Worm (Caenorhabditis elegans) whole organism, midembryonic: ENCODE results near the gene R03G5.6.
A peak's percentile ranks its signal among the peaks of the same experiment; 100 is the strongest.

Experiments
- T22C8.4 ChIP-seq: fragments of 200-800 bp; sonication (Bioruptor generic); IDR thresholded peaks from 2 replicates; pipeline ENCODE4 v1.3.6; 2022; ENCODE audit warnings: missing genetic modification characterization, missing compliant biosample characterization
- cog-1 ChIP-seq: sonication (generic microtip); optimal IDR thresholded peaks from 2 replicates; lab custom pipeline; 2016; ENCODE audit warnings: missing genetic modification characterization, missing compliant biosample characterization
- flt-1 ChIP-seq: fragments of 200-800 bp; sonication (Bioruptor generic); IDR thresholded peaks from 2 replicates; pipeline ENCODE4 v1.3.6; 2022; ENCODE audit warnings: missing genetic modification characterization, missing compliant biosample characterization
- klf-2 ChIP-seq: fragments of 200-800 bp; sonication (Bioruptor generic); conservative IDR thresholded peaks from 2 replicates; pipeline ENCODE4 v1.3.6; 2022; ENCODE audit warnings: missing genetic modification reagents, missing genetic modification characterization, missing compliant biosample characterization
- med-1 ChIP-seq: sonication (generic microtip); optimal IDR thresholded peaks from 2 replicates; lab custom pipeline; 2017; ENCODE audit warnings: missing genetic modification characterization, mild to moderate bottlenecking, missing compliant biosample characterization, antibody characterized with exemption, missing genetic modification reagents; ENCODE audit not compliant: insufficient read depth
- ref-1 ChIP-seq: fragments of 200-800 bp; sonication (Bioruptor generic); conservative IDR thresholded peaks from 2 replicates; pipeline ENCODE4 v1.3.6; 2022; ENCODE audit warnings: missing genetic modification reagents, missing genetic modification characterization, missing compliant biosample characterization
- tab-1 ChIP-seq: fragments of 200-800 bp; sonication (Bioruptor generic); IDR thresholded peaks from 2 replicates; pipeline ENCODE4 v1.3.6; 2022; ENCODE audit warnings: missing genetic modification characterization, missing compliant biosample characterization
- ztf-23 ChIP-seq: fragments of 200-800 bp; sonication (Bioruptor generic); IDR thresholded peaks from 2 replicates; pipeline ENCODE4 v1.3.6; 2022; ENCODE audit warnings: missing genetic modification reagents, missing genetic modification characterization, missing compliant biosample characterization
- ztf-29 ChIP-seq: fragments of 200-800 bp; sonication (Bioruptor generic); IDR thresholded peaks from 2 replicates; pipeline ENCODE4 v1.3.6; 2022; ENCODE audit warnings: missing genetic modification reagents, missing genetic modification characterization, missing compliant biosample characterization

R03G5.6 gene

ce11 chrX:7779527-7780033 lies 37.1 kb downstream of the R03G5.6 start, which contains the start of gene ZK154.1:
ZK154.1 (plus strand) TSS chrX:7779577.
- TF ChIP-seq cog-1 (no peak), T22C8.4 (GFP tag; lab: Robert Waterston, UW) (no peak), ztf-23 (no peak), flt-1 (GFP tag; lab: Robert Waterston, UW) (no peak), ztf-29 (GFP tag; lab: Robert Waterston, UW) (no peak), med-1 (no peak), tab-1 (no peak), ref-1 (GFP tag; lab: Robert Waterston, UW) (no peak), klf-2 (no peak)

ce11 chrX:7778786-7779185 lies 37.9 kb downstream of the R03G5.6 start:
- TF ChIP-seq ztf-29 (GFP tag; lab: Robert Waterston, UW) (no peak), klf-2 (no peak), cog-1 (no peak), flt-1 (GFP tag; lab: Robert Waterston, UW) (no peak), ztf-23 (no peak), med-1 (no peak), ref-1 (GFP tag; lab: Robert Waterston, UW) (no peak), tab-1 (no peak)

- TF ChIP-seq ref-1 (GFP tag; lab: Robert Waterston, UW) (no peak), tab-1 (no peak), cog-1 (no peak), klf-2 (no peak), flt-1 (GFP tag; lab: Robert Waterston, UW) (no peak), ztf-23 (no peak), med-1 (no peak), T22C8.4 (GFP tag; lab: Robert Waterston, UW) (no peak), ztf-29 (GFP tag; lab: Robert Waterston, UW) (no peak)
Observed at ce11 chrX:7776509-7777001, 40.2 kb downstream of the R03G5.6 start, which contains the start of gene mec-7. mec-7 (minus strand) TSS chrX:7776689.

- TF ChIP-seq ztf-23 (0 out of 2 replicates have a peak, but pooled peaks have one; percentile 10), flt-1 (GFP tag; lab: Robert Waterston, UW) (0 out of 2 replicates have a peak, but pooled peaks have one; percentile 26), tab-1 (0 out of 2 replicates have a peak, but pooled peaks have one; percentile 31), ref-1 (GFP tag; lab: Robert Waterston, UW) (no peak), T22C8.4 (GFP tag; lab: Robert Waterston, UW) (no peak)
Observed at ce11 chrX:7773714-7774318, 42.9 kb downstream of the R03G5.6 start.
